Worm (Caenorhabditis elegans) whole organism, early embryonic: ENCODE results near the gene F17C8.6.

Experiments
- B0310.2 ChIP-seq: sonication (generic microtip); optimal IDR thresholded peaks from 2 replicates; lab custom pipeline; 2016; ENCODE audit warnings: mild to moderate bottlenecking, missing genetic modification characterization, missing compliant biosample characterization
- F13C5.2 ChIP-seq: sonication (generic microtip); optimal IDR thresholded peaks from 2 replicates; lab custom pipeline; 2017; ENCODE audit warnings: mild to moderate bottlenecking, missing genetic modification characterization, inconsistent platforms, missing compliant biosample characterization
- aly-1 ChIP-seq: sonication (generic microtip); optimal IDR thresholded peaks from 2 replicates; lab custom pipeline; 2016; ENCODE audit warnings: missing genetic modification characterization, missing compliant biosample characterization
- ama-1 ChIP-seq: fragments of 150-350 bp; optimal IDR thresholded peaks from 2 replicates; lab custom pipeline; 2014
- ceh-13 ChIP-seq: fragments of 200-800 bp; sonication (Bioruptor generic); optimal IDR thresholded peaks from 2 replicates; lab custom pipeline; 2018; ENCODE audit warnings: mild to moderate bottlenecking, missing genetic modification characterization, missing compliant biosample characterization
- ceh-36 ChIP-seq: sonication (generic microtip); optimal IDR thresholded peaks from 2 replicates; lab custom pipeline; 2016; ENCODE audit warnings: missing genetic modification characterization, inconsistent platforms, missing compliant biosample characterization
- ets-7 ChIP-seq: sonication (generic microtip); optimal IDR thresholded peaks from 2 replicates; lab custom pipeline; 2016; ENCODE audit warnings: missing genotype, missing genetic modification characterization, missing compliant biosample characterization
- flt-1 ChIP-seq: fragments of 200-800 bp; sonication (Bioruptor generic); IDR thresholded peaks from 2 replicates; pipeline ENCODE4 v1.3.6; 2022; ENCODE audit warnings: missing genetic modification characterization, missing compliant biosample characterization
- hmbx-1 ChIP-seq: sonication (generic microtip); optimal IDR thresholded peaks from 2 replicates; lab custom pipeline; 2016; ENCODE audit warnings: mild to moderate bottlenecking, missing genetic modification characterization, missing compliant biosample characterization
- hmg-4 ChIP-seq: fragments of 200-800 bp; sonication (Bioruptor generic); optimal IDR thresholded peaks from 2 replicates; lab custom pipeline; 2018; ENCODE audit warnings: mild to moderate bottlenecking, missing genetic modification characterization, missing compliant biosample characterization
- hnd-1 ChIP-seq: sonication (generic microtip); optimal IDR thresholded peaks from 2 replicates; lab custom pipeline; 2016; ENCODE audit warnings: missing genetic modification characterization, missing compliant biosample characterization
- pes-1 ChIP-seq: fragments of 200-800 bp; sonication (Bioruptor generic); IDR thresholded peaks from 2 replicates; pipeline ENCODE4 v1.3.6; 2022; ENCODE audit warnings: missing genetic modification reagents, missing genetic modification characterization, missing compliant biosample characterization
- scrt-1 ChIP-seq: fragments of 200-800 bp; sonication (Bioruptor generic); IDR thresholded peaks from 2 replicates; pipeline ENCODE4 v1.3.6; 2022; ENCODE audit warnings: missing genetic modification characterization, missing compliant biosample characterization
- sea-1 ChIP-seq: fragments of 200-800 bp; sonication (Bioruptor generic); conservative IDR thresholded peaks from 2 replicates; pipeline ENCODE4 v1.3.6; 2022; ENCODE audit warnings: missing genetic modification characterization, missing compliant biosample characterization
- tbx-11 ChIP-seq: fragments of 200-800 bp; sonication (Bioruptor generic); IDR thresholded peaks from 2 replicates; pipeline ENCODE4 v1.3.6; 2022; ENCODE audit warnings: missing genetic modification characterization, missing compliant biosample characterization
- tbx-37 ChIP-seq: fragments of 200-800 bp; sonication (Bioruptor generic); conservative IDR thresholded peaks from 2 replicates; pipeline ENCODE4 v1.3.6; 2022; ENCODE audit warnings: missing genetic modification reagents, missing genetic modification characterization, missing compliant biosample characterization
- tra-4 ChIP-seq: sonication (generic microtip); optimal IDR thresholded peaks from 2 replicates; lab custom pipeline; 2017; ENCODE audit warnings: missing genetic modification characterization, missing compliant biosample characterization

Gene F17C8.6

DNA sequence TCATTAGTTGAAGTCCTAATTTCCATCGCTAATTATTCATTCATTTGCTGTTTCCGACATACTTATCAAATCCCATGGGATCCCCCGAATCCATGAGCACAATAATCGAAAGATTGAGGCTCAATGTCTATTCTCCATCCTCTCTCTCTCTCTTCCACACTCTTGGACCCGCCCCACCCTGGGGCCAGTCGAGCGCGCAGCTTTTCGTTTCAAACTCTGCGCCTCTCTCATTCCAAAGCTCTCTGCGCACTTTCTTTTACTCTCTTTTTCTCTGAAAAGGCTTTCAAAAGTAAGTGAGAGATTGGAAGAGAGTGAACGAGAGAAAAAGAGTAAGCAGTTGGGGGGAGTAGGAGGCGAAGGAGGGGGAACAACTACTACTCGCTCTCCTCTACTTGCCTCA is 24.1 kb downstream of the F17C8.6 start, which contains the start of gene acy-1:
TSS of gene acy-1 (plus strand) at position 346 of the 400 bp plus-strand sequence.
- no peak for TF ChIP-seq tbx-37 (GFP tag; lab: Robert Waterston, UW)
- TF ChIP-seq F13C5.2 (tag; lab: Kevin White, UChicago) = peak; percentile 11
- peak; percentile 56 for TF ChIP-seq hmg-4 (GFP tag; lab: Kevin White, UChicago)
- TF ChIP-seq hmbx-1 (tag; lab: Kevin White, UChicago) = no peak
- no peak for TF ChIP-seq ama-1 (lab: Kevin White, UChicago)
- no peak for TF ChIP-seq pes-1
- TF ChIP-seq B0310.2 (tag; lab: Kevin White, UChicago) = no peak
- TF ChIP-seq hnd-1 = no peak
- no peak for TF ChIP-seq ceh-13 (GFP tag; lab: Kevin White, UChicago)
- TF ChIP-seq tra-4 (tag; lab: Kevin White, UChicago) = no peak
- no peak for TF ChIP-seq ets-7
- no peak for TF ChIP-seq flt-1 (GFP tag; lab: Robert Waterston, UW)
- no peak for TF ChIP-seq sea-1 (GFP tag; lab: Robert Waterston, UW)

DNA sequence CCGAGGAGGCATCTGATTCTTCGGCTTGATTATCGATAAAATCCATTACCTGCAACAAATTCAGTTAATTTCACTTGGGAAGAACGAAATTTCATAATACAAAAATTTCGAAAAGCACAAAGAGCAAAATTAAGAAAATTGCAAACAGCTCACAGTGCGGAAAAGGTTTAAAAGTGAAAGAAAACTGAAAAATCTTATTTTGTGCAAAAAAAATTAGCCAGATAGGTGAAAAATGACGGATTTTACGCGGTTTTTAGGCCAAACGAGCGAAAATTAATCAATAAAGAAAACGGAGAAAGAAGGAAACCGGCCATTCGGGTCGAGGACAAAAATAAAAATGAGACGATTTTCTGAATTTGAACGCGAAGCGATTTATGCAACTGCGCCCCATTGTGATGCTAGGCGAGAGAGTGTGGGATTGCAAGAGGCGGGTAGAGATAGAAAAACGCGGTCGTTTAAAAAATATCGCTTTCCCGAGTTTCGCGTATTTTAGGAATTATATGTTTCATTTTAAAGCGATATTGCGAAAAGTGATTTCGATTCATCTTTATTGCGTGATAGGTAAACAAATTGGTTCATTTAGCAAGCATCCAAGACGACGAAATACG is 25.1 kb downstream of the F17C8.6 start, which contains the start of gene emb-5:
TSS of gene emb-5 (minus strand) at position 51 of the 608 bp plus-strand sequence.
- TF ChIP-seq hnd-1 = no peak
- no peak for TF ChIP-seq hmg-4 (GFP tag; lab: Kevin White, UChicago)
- no peak for TF ChIP-seq B0310.2 (tag; lab: Kevin White, UChicago)
- no peak for TF ChIP-seq ama-1 (lab: Kevin White, UChicago)
- no peak for TF ChIP-seq ets-7
- no peak for TF ChIP-seq tbx-11 (GFP tag; lab: Robert Waterston, UW)
- TF ChIP-seq pes-1 = no peak
- TF ChIP-seq flt-1 (GFP tag; lab: Robert Waterston, UW) = no peak

DNA sequence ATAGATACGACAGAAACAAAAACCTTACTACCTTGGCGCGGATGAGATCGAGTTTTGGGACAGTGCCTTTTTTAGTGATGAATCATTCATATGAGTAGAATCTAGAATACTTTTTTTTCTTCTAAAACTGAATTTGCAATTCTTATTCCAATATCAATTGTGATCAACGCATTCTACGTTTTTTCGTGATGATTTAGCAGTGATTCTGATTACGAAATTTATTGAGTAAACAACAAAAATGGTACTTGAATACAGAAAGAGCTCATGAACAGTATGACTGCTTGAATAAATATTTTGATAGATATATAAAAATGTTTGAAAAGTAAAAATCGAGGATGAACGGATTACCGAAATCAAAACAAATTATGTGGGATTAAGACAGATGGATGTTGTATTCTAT is 30.7 kb downstream of the F17C8.6 start, which contains the start of gene him-18:
TSS of gene him-18 (minus strand) at position 101 of the 400 bp plus-strand sequence.
- TF ChIP-seq B0310.2 (tag; lab: Kevin White, UChicago) = no peak
- no peak for TF ChIP-seq aly-1 (tag; lab: Kevin White, UChicago)
- no peak for TF ChIP-seq tbx-37 (GFP tag; lab: Robert Waterston, UW)
- TF ChIP-seq tra-4 (tag; lab: Kevin White, UChicago) = no peak
- TF ChIP-seq pes-1 = no peak

DNA sequence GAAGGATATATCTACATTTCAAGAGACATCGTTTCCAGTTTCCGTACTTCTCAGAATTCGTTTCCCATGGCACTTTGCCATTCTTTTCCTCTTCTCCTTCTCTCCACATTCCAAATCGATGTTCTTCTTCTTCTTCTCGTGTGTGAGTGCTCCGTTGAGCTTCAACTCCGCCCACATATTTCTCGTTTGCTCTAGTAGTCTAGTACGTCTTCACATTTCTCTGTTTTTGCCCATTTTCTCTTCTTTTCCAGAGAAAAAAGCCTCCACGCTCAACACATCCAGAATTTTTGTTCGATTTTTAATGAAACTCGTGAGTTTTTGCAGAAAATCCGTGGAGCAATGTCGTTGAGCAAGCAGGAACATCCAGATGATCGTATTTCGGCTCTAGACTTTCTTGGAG is 36.9 kb downstream of the F17C8.6 start, which contains the start of gene T04A8.18:
TSS of gene T04A8.18 (plus strand) at position 301 of the 400 bp plus-strand sequence.
- no peak for TF ChIP-seq scrt-1 (GFP tag; lab: Robert Waterston, UW)
- TF ChIP-seq ceh-13 (GFP tag; lab: Kevin White, UChicago) = no peak
- TF ChIP-seq hmg-4 (GFP tag; lab: Kevin White, UChicago) = no peak
- no peak for TF ChIP-seq F13C5.2 (tag; lab: Kevin White, UChicago)
- no peak for TF ChIP-seq hmbx-1 (tag; lab: Kevin White, UChicago)
- no peak for TF ChIP-seq tbx-11 (GFP tag; lab: Robert Waterston, UW)
- TF ChIP-seq ceh-36 (tag; lab: Kevin White, UChicago) = no peak
- no peak for TF ChIP-seq sea-1 (GFP tag; lab: Robert Waterston, UW)
- no peak for TF ChIP-seq tra-4 (tag; lab: Kevin White, UChicago)
- TF ChIP-seq ets-7 = no peak
- no peak for TF ChIP-seq hnd-1
- TF ChIP-seq ama-1 (lab: Kevin White, UChicago) = no peak
- TF ChIP-seq pes-1 = no peak
- TF ChIP-seq flt-1 (GFP tag; lab: Robert Waterston, UW) = no peak
- TF ChIP-seq B0310.2 (tag; lab: Kevin White, UChicago) = no peak
- TF ChIP-seq aly-1 (tag; lab: Kevin White, UChicago) = no peak
- TF ChIP-seq tbx-37 (GFP tag; lab: Robert Waterston, UW) = no peak

DNA sequence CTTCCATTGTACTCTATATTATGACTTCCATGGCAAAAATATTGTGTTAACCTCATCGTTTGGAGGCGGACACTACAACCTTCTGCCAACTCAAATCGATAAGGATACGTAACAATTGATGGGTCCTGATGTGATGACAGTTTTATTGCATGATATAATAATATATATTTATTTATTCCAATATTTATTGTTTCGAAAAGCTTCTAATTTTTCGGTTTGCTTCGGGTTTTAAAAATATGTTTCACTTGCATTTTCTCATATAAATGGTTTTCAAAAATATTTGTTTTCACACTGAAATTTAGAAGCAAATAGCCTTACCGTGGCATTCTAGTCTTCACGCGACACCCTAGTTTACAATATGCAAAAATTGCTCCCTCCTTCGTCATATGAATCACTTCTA is 39.2 kb downstream of the F17C8.6 start, which contains the start of gene T04A8.13:
TSS of gene T04A8.13 (plus strand) at position 301 of the 400 bp plus-strand sequence.
- TF ChIP-seq tra-4 (tag; lab: Kevin White, UChicago) (no peak), hnd-1 (no peak)

DNA sequence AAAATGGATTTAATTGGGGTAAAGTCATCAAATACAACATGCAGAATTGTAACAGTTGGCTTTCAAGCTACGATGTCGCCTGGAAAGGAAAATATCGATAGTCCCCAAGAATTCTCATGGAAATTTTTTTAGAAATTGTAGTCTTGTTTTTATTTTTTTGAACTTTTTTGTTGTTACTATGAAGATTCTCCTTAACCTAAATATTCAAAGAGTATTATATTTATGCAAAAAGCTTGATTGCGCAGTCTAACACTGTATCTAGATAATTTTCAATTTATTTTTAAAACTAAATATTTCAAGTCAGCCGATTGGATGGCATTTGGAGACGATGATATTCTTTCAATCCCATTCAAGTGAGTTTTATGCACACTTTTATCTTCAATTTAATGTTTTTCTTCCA is 40.6 kb downstream of the F17C8.6 start, which contains the start of gene pgap-2:
TSS of gene pgap-2 (plus strand) at position 301 of the 400 bp plus-strand sequence.
- no peak for TF ChIP-seq ceh-13 (GFP tag; lab: Kevin White, UChicago)
- no peak for TF ChIP-seq F13C5.2 (tag; lab: Kevin White, UChicago)
- no peak for TF ChIP-seq ceh-36 (tag; lab: Kevin White, UChicago)
- TF ChIP-seq sea-1 (GFP tag; lab: Robert Waterston, UW) = no peak
- TF ChIP-seq B0310.2 (tag; lab: Kevin White, UChicago) = no peak
- no peak for TF ChIP-seq flt-1 (GFP tag; lab: Robert Waterston, UW)
- no peak for TF ChIP-seq hnd-1
- no peak for TF ChIP-seq hmbx-1 (tag; lab: Kevin White, UChicago)

DNA sequence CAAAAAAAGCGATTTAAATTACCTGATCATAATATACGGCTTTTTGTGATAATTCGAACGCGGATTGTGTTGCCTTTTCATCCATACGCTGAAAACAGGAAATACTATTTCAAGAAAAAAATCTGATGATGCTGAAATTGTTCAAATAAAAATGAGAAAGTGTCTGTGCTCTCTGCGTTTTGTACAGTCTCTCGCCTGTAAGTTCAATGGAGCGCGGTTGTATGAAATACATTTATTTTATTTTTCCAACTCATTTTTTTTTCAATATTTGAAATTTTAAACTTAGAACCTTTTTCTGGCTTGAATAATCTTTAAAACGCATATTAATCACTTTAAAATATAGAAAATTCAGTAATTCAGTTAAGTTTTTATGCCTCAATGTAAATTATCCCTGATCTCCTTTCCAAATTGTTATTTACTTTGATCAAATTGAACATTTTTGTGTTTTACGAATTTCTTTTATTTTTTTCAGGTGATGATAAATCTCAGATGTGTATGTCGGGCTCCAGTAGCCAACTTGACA is 41.8 kb downstream of the F17C8.6 start, which contains the start of the genes clp-2 and mrpl-16:
TSS of gene clp-2 (minus strand) at position 94 of the 523 bp plus-strand sequence.
TSS of gene mrpl-16 (plus strand) at position 473 of the 523 bp plus-strand sequence.
- TF ChIP-seq aly-1 (tag; lab: Kevin White, UChicago) (no peak), tbx-37 (GFP tag; lab: Robert Waterston, UW) (no peak), scrt-1 (GFP tag; lab: Robert Waterston, UW) (no peak), hnd-1 (no peak), B0310.2 (tag; lab: Kevin White, UChicago) (no peak), ets-7 (no peak), F13C5.2 (tag; lab: Kevin White, UChicago) (no peak), pes-1 (no peak), tra-4 (tag; lab: Kevin White, UChicago) (no peak), tbx-11 (GFP tag; lab: Robert Waterston, UW) (no peak), hmg-4 (GFP tag; lab: Kevin White, UChicago) (no peak), ama-1 (lab: Kevin White, UChicago) (no peak), sea-1 (GFP tag; lab: Robert Waterston, UW) (no peak)
